Fruit fly (Drosophila melanogaster): Measurements from ENCODE around the gene CG15715.

The CG15715 gene

DNA sequence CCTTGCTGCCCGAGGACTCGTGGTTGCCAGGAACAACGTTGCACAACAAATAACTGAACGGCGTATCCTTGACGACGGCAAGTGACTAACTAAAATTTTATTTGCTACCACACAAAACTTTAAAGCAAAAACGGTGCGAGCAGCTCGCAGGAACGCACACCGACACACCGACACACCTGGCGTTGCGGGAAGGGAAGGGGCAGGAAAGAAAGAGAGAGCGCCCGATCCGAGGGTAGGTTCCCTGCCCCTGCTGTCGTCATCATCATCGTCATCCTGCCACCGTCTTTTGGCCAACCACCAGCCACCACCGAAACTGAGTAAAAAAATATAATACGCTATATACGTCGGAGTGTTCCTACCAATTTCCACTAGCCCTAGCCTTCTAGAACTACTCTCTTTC lies 6.7 kb upstream of the CG15715 start, which contains the start of gene meru:
TSS of gene meru (minus strand) at position 101 of the 400 bp plus-strand sequence.
- no peak for TF ChIP-seq cnc (optimal IDR thresholded peaks at IDR 0.05)
- no peak for TF ChIP-seq tj (GFP tag; optimal IDR thresholded peaks at IDR 0.05)
- TF ChIP-seq Crg-1 (GFP tag; optimal IDR thresholded peaks at IDR 0.05): no peak
- TF ChIP-seq Hr96 (GFP tag; optimal IDR thresholded peaks at IDR 0.05): no peak
- no peak for TF ChIP-seq CG14711 (tag; optimal IDR thresholded peaks at IDR 0.05)
- TF ChIP-seq CG5204 (GFP tag; optimal IDR thresholded peaks at IDR 0.05): no peak
- TF ChIP-seq kay (GFP tag; ENCODE audit: borderline replicate concordance): no peak
- no peak for TF ChIP-seq CG7101 (tag; optimal IDR thresholded peaks at IDR 0.05)
- no peak for TF ChIP-seq CG33017 (tag; optimal IDR thresholded peaks at IDR 0.05)
- no peak for TF ChIP-seq ovo (GFP tag; optimal IDR thresholded peaks at IDR 0.05)
- no peak for TF ChIP-seq Clk (GFP tag; optimal IDR thresholded peaks at IDR 0.05)
- TF ChIP-seq cic (GFP tag; optimal IDR thresholded peaks at IDR 0.05): no peak
- no peak for TF ChIP-seq Mnt (GFP tag; optimal IDR thresholded peaks at IDR 0.05)
- no peak for TF ChIP-seq pad (GFP tag; optimal IDR thresholded peaks at IDR 0.05)

DNA sequence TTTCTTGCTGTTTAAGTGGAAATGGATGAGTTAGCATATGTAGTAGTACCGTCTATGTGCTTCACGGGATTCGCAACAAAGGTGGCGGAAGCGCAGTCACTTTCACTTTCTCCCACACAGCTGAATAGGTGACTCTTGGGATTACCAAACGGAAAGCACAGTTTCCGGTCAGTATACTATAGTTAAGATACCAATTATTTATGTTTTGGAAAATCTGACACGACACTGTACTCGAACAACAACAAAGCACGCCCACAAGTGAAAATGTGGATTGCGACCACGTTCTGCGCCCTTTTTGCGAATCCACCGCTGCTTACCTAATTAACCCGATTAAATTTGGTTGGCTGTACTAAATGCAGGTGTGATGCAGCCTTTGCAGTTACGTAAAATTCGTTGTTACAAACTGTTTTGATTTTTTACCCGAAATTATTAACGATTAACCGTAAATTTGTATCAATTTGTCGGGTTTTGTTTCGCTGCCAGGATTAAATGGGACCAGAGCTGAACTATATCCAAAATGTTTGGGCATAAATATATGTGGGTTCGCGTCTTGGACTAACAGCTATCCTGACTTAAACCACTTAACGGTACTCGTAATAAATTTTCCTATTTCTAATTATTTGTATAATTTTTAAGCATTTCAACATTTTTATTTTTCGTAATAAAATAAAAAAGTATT lies 2.3 kb downstream of the CG15715 start, which contains the start of gene CG18081:
TSS of gene CG18081 (minus strand) at position 512 of the 679 bp plus-strand sequence.
- TF ChIP-seq Clk (GFP tag; optimal IDR thresholded peaks at IDR 0.05): no peak
- TF ChIP-seq ovo (GFP tag; optimal IDR thresholded peaks at IDR 0.05): peak; percentile 78
- no peak for TF ChIP-seq CG7101 (tag; optimal IDR thresholded peaks at IDR 0.05)
- no peak for TF ChIP-seq CG12768 (GFP tag; optimal IDR thresholded peaks at IDR 0.05)
- no peak for TF ChIP-seq CG33017 (tag; optimal IDR thresholded peaks at IDR 0.05)
- TF ChIP-seq bab1 (GFP tag; optimal IDR thresholded peaks at IDR 0.05): peak; percentile 19
- peak; percentile 42 for TF ChIP-seq Mnt (GFP tag; optimal IDR thresholded peaks at IDR 0.05)
- no peak for TF ChIP-seq CG11617 (GFP tag; optimal IDR thresholded peaks at IDR 0.05)
- TF ChIP-seq Crg-1 (GFP tag; optimal IDR thresholded peaks at IDR 0.05): no peak

DNA sequence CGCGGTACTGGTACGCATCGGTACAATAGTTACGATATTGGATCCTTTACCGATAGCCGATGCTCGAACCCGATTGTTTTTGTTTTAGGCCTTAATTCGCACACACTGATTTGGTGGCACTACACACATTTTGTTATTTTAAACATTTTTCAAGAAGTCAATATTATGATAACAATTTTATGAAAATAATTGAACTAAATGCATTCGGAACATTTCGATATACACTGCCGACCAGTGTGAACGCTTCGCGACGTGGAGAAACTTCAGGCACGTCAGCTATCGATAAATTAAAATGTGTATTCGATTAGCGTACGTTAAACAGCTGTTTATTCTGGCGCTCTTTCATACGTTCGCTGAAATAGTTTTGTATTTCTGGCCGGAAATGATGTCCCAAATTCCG lies 5.1 kb downstream of the CG15715 start, which contains the start of gene CG12713:
TSS of gene CG12713 (plus strand) at position 319 of the 400 bp plus-strand sequence.
- TF ChIP-seq CG14711 (tag; optimal IDR thresholded peaks at IDR 0.05) (peak; percentile 38), cic (GFP tag; optimal IDR thresholded peaks at IDR 0.05) (no peak), cnc (optimal IDR thresholded peaks at IDR 0.05) (no peak), Hr96 (GFP tag; optimal IDR thresholded peaks at IDR 0.05) (no peak), pad (GFP tag; optimal IDR thresholded peaks at IDR 0.05) (peak; percentile 11), CG7101 (tag; optimal IDR thresholded peaks at IDR 0.05) (no peak), bab1 (GFP tag; optimal IDR thresholded peaks at IDR 0.05) (peak; percentile 24), CG1620 (GFP tag; optimal IDR thresholded peaks at IDR 0.05) (no peak), Mnt (GFP tag; optimal IDR thresholded peaks at IDR 0.05) (no peak), toe (GFP tag; optimal IDR thresholded peaks at IDR 0.05) (peak; percentile 6), ovo (GFP tag; optimal IDR thresholded peaks at IDR 0.05) (peak; percentile 7), CG12768 (GFP tag; optimal IDR thresholded peaks at IDR 0.05) (no peak), CG7045 (GFP tag; optimal IDR thresholded peaks at IDR 0.05) (no peak)

DNA sequence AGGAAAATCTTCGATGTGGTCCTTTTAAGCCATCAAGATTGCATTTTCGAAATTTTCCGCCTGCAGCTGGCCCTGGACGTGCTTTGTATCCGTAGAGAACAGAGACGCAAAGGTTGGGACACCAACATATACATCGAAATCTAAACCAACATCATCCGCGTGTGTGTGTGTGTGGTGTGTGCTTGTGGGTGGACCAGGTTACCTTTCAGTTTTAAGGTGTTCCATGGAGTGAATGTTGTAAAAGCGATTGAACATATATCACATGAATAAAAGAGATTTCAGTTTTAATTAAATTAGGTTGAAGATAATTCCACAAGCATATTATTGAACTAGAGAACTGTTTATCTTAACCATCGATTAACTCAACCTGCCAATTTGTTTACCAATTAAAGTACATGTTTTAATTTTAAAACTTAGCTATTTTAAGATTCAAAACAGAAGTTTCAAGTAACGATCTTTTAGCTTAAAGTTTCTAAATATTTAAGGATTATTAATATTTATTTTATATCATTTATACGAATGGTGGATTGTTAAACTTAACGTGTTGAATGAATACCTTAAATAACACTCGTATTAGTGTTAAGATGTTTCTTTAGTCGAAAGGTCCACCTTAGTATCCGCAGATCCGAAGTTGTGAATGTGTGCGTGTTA lies 10.2 kb downstream of the CG15715 start:
- TF ChIP-seq CG11617 (GFP tag; optimal IDR thresholded peaks at IDR 0.05) (peak; percentile 96), cnc (optimal IDR thresholded peaks at IDR 0.05) (no peak), CG5204 (GFP tag; optimal IDR thresholded peaks at IDR 0.05) (peak; percentile 84), ovo (GFP tag; optimal IDR thresholded peaks at IDR 0.05) (no peak), Clk (GFP tag; optimal IDR thresholded peaks at IDR 0.05) (peak; percentile 18), pad (GFP tag; optimal IDR thresholded peaks at IDR 0.05) (peak; percentile 73), CG12768 (GFP tag; optimal IDR thresholded peaks at IDR 0.05) (peak; percentile 89), kay (GFP tag; ENCODE audit: borderline replicate concordance) (peak; percentile 58), CG33017 (tag; optimal IDR thresholded peaks at IDR 0.05) (peak; percentile 91), cic (GFP tag; optimal IDR thresholded peaks at IDR 0.05) (peak; percentile 29), Mnt (GFP tag; optimal IDR thresholded peaks at IDR 0.05) (peak; percentile 67), CG7045 (GFP tag; optimal IDR thresholded peaks at IDR 0.05) (peak; percentile 88), Crg-1 (GFP tag; optimal IDR thresholded peaks at IDR 0.05) (peak; percentile 47), tj (GFP tag; optimal IDR thresholded peaks at IDR 0.05) (peak; percentile 63), CG14711 (tag; optimal IDR thresholded peaks at IDR 0.05) (peak; percentile 73), toe (GFP tag; optimal IDR thresholded peaks at IDR 0.05) (peak; percentile 60), CG1620 (GFP tag; optimal IDR thresholded peaks at IDR 0.05) (peak; percentile 70), Hr96 (GFP tag; optimal IDR thresholded peaks at IDR 0.05) (no peak), bab1 (GFP tag; optimal IDR thresholded peaks at IDR 0.05) (peak; percentile 84), CG7101 (tag; optimal IDR thresholded peaks at IDR 0.05) (peak; percentile 95)

dm6 chr3L:15826347-15826984 lies 10.8 kb downstream of the CG15715 start, which contains the start of the genes DCP2 and dbo:
TSS of gene DCP2 (minus strand) at chr3L:15826423.
TSS of gene dbo (plus strand) at chr3L:15826888.
- peak; percentile 33 for TF ChIP-seq CG14711 (tag; optimal IDR thresholded peaks at IDR 0.05)
- peak; percentile 20 for TF ChIP-seq kay (GFP tag; ENCODE audit: borderline replicate concordance)
- TF ChIP-seq CG33017 (tag; optimal IDR thresholded peaks at IDR 0.05): peak; percentile 71
- TF ChIP-seq cic (GFP tag; optimal IDR thresholded peaks at IDR 0.05): no peak
- peak; percentile 43 for TF ChIP-seq bab1 (GFP tag; optimal IDR thresholded peaks at IDR 0.05)
- TF ChIP-seq Crg-1 (GFP tag; optimal IDR thresholded peaks at IDR 0.05): peak; percentile 38
- peak; percentile 59 for TF ChIP-seq ovo (GFP tag; optimal IDR thresholded peaks at IDR 0.05)
- no peak for TF ChIP-seq toe (GFP tag; optimal IDR thresholded peaks at IDR 0.05)
- peak; percentile 67 for TF ChIP-seq CG7101 (tag; optimal IDR thresholded peaks at IDR 0.05)
- peak; percentile 31 for TF ChIP-seq pad (GFP tag; optimal IDR thresholded peaks at IDR 0.05)
- no peak for TF ChIP-seq CG11617 (GFP tag; optimal IDR thresholded peaks at IDR 0.05)
- peak; percentile 54 for TF ChIP-seq CG12768 (GFP tag; optimal IDR thresholded peaks at IDR 0.05)
- peak; percentile 54 for TF ChIP-seq CG7045 (GFP tag; optimal IDR thresholded peaks at IDR 0.05)
- TF ChIP-seq CG1620 (GFP tag; optimal IDR thresholded peaks at IDR 0.05): peak; percentile 33
